Fruit fly (Drosophila melanogaster): ENCODE results near the gene ect.

Gene ect

dm6 chr3L:10225214-10225729, 23.6 kb upstream of the ect start, which contains the start of gene scramb1 (continued):
- TF ChIP-seq CG13424 (tag; optimal IDR thresholded peaks at IDR 0.05) (no peak), Chrac-16 (GFP tag; optimal IDR thresholded peaks at IDR 0.05) (no peak), ro (GFP tag; IDR thresholded peaks at IDR 0.05) (no peak), stc (GFP tag; IDR thresholded peaks at IDR 0.05) (no peak), lola (GFP tag; optimal IDR thresholded peaks at IDR 0.05) (no peak), CG14965 (GFP tag; optimal IDR thresholded peaks at IDR 0.05; ENCODE audit: borderline replicate concordance) (no peak), CG10209 (GFP tag; optimal IDR thresholded peaks at IDR 0.05) (no peak), ttk (GFP tag; IDR thresholded peaks at IDR 0.05) (no peak), zfh1 (GFP tag; IDR thresholded peaks at IDR 0.05) (no peak), pita (GFP tag; optimal IDR thresholded peaks at IDR 0.05) (peak; percentile 75), Eip74EF (GFP tag; optimal IDR thresholded peaks at IDR 0.05) (no peak), crp (GFP tag; optimal IDR thresholded peaks at IDR 0.05) (peak in 1 of 2 experiments; percentile 55), CG2875 (GFP tag; optimal IDR thresholded peaks at IDR 0.05) (no peak), CG4282 (GFP tag; optimal IDR thresholded peaks at IDR 0.05) (no peak), yki (optimal IDR thresholded peaks at IDR 0.05) (no peak), CG18262 (tag; optimal IDR thresholded peaks at IDR 0.05) (no peak), Dp (GFP tag; optimal IDR thresholded peaks at IDR 0.05) (peak; percentile 1), pros (GFP tag; optimal IDR thresholded peaks at IDR 0.05) (no peak), gem (tag; optimal IDR thresholded peaks at IDR 0.05) (no peak), Sox102F (GFP tag; optimal IDR thresholded peaks at IDR 0.05) (no peak), run (tag; optimal IDR thresholded peaks at IDR 0.05) (no peak), CG11398 (GFP tag; optimal IDR thresholded peaks at IDR 0.05) (no peak), Hr39 (optimal IDR thresholded peaks at IDR 0.05) (no peak), TFAM (GFP tag; optimal IDR thresholded peaks at IDR 0.05) (no peak), Gug (GFP tag; IDR thresholded peaks at IDR 0.05) (no peak), CG17568 (GFP tag; optimal IDR thresholded peaks at IDR 0.05) (no peak), bab2 (GFP tag; optimal IDR thresholded peaks at IDR 0.05) (no peak), CG13624 (GFP tag; optimal IDR thresholded peaks at IDR 0.05) (no peak), Lhr (GFP tag; optimal IDR thresholded peaks at IDR 0.05) (peak; percentile 15), CG6654 (GFP tag; optimal IDR thresholded peaks at IDR 0.05) (no peak), Usf (GFP tag; optimal IDR thresholded peaks at IDR 0.05) (no peak), rib (GFP tag; IDR thresholded peaks at IDR 0.05) (no peak), CG7928 (GFP tag; optimal IDR thresholded peaks at IDR 0.05) (no peak), org-1 (GFP tag; optimal IDR thresholded peaks at IDR 0.05) (no peak), Drgx (GFP tag; IDR thresholded peaks at IDR 0.05) (no peak), Oaz (GFP tag; IDR thresholded peaks at IDR 0.05) (no peak), chm (GFP tag; IDR thresholded peaks at IDR 0.05) (no peak), E2f1 (GFP tag; IDR thresholded peaks at IDR 0.05) (no peak), toy (GFP tag; IDR thresholded peaks at IDR 0.05) (no peak), btn (GFP tag; optimal IDR thresholded peaks at IDR 0.05) (no peak), CG7372 (GFP tag; IDR thresholded peaks at IDR 0.05) (no peak), CG2120 (GFP tag; optimal IDR thresholded peaks at IDR 0.05) (no peak), CG13775 (GFP tag; optimal IDR thresholded peaks at IDR 0.05) (no peak), onecut (GFP tag; IDR thresholded peaks at IDR 0.05) (no peak), Hr3 (GFP tag; optimal IDR thresholded peaks at IDR 0.05) (no peak), CG14014 (GFP tag; IDR thresholded peaks at IDR 0.05) (no peak), Deaf1 (tag; optimal IDR thresholded peaks at IDR 0.05) (no peak), CG13123 (GFP tag; optimal IDR thresholded peaks at IDR 0.05) (no peak), tup (GFP tag; optimal IDR thresholded peaks at IDR 0.05) (no peak), sna (GFP tag; IDR thresholded peaks at IDR 0.05; ENCODE audit: partially characterized antibody) (no peak), br (optimal IDR thresholded peaks at IDR 0.05) (no peak), CG11247 (GFP tag; IDR thresholded peaks at IDR 0.05) (no peak)
